Worm (Caenorhabditis elegans) whole organism, L4 larva: ENCODE measurements around the gene mdf-1.
A peak's percentile ranks its signal among the peaks of the same experiment; 100 is the strongest.

Source experiments
- F26F4.8 ChIP-seq: fragments of 200-800 bp; sonication (Bioruptor generic); conservative IDR thresholded peaks from 2 replicates; pipeline ENCODE4 v1.3.6; 2022; ENCODE audit warnings: missing genetic modification characterization, missing compliant biosample characterization
- F49E8.2 ChIP-seq: sonication (generic microtip); optimal IDR thresholded peaks from 2 replicates; lab custom pipeline; 2016; ENCODE audit warnings: missing compliant biosample characterization, mild to moderate bottlenecking, missing genetic modification characterization, borderline replicate concordance
- T20F7.1 ChIP-seq: fragments of 200-800 bp; sonication (Bioruptor generic); optimal IDR thresholded peaks from 2 replicates; lab custom pipeline; 2018; ENCODE audit warnings: mild to moderate bottlenecking, missing genetic modification characterization, missing compliant biosample characterization
- T26A8.4 ChIP-seq: fragments of 200-800 bp; sonication (Bioruptor generic); IDR thresholded peaks from 2 replicates; pipeline ENCODE4 v1.3.6; 2022; ENCODE audit warnings: missing genetic modification characterization, missing compliant biosample characterization
- Y105C5A.15 ChIP-seq: fragments of 200-800 bp; sonication (Bioruptor generic); IDR thresholded peaks from 2 replicates; pipeline ENCODE4 v1.3.6; 2022; ENCODE audit warnings: missing genetic modification characterization, missing compliant biosample characterization
- ZK337.2 ChIP-seq: fragments of 200-800 bp; sonication (Bioruptor generic); IDR thresholded peaks from 2 replicates; pipeline ENCODE4 v1.3.6; 2022; ENCODE audit warnings: missing genetic modification reagents, missing genetic modification characterization, missing compliant biosample characterization
- aha-1 ChIP-seq: fragments of 150-350 bp; peaks from one replicate; lab custom pipeline; 2014; ENCODE audit warnings: missing biosample characterization, missing genetic modification characterization
- ceh-20 ChIP-seq: fragments of 200-800 bp; sonication (Bioruptor generic); IDR thresholded peaks from 2 replicates; pipeline ENCODE4 v1.3.6; 2022; ENCODE audit warnings: missing genetic modification reagents, missing genetic modification characterization, missing compliant biosample characterization
- daf-12 ChIP-seq: fragments of 150-350 bp; optimal IDR thresholded peaks from 2 replicates; lab custom pipeline; 2014; ENCODE audit warnings: missing biosample characterization, missing genetic modification reagents, missing genetic modification characterization
- daf-19 ChIP-seq: fragments of 200-800 bp; sonication (Bioruptor generic); conservative IDR thresholded peaks from 2 replicates; pipeline ENCODE4 v1.3.6; 2022; ENCODE audit warnings: missing genetic modification characterization, missing compliant biosample characterization
- daf-8 ChIP-seq: fragments of 200-800 bp; sonication (Bioruptor generic); IDR thresholded peaks from 2 replicates; pipeline ENCODE4 v1.3.6; 2022; ENCODE audit warnings: missing genetic modification characterization, missing compliant biosample characterization
- dve-1 ChIP-seq: sonication (generic microtip); optimal IDR thresholded peaks from 2 replicates; lab custom pipeline; 2017; ENCODE audit warnings: antibody characterized with exemption, mild to moderate bottlenecking, missing genetic modification characterization, missing compliant biosample characterization; ENCODE audit not compliant: insufficient read depth
- egl-43 ChIP-seq: fragments of 200-800 bp; sonication (Bioruptor generic); IDR thresholded peaks from 2 replicates; pipeline ENCODE4 v1.3.6; 2022; ENCODE audit warnings: missing genetic modification reagents, missing genetic modification characterization, missing compliant biosample characterization
- fos-1 ChIP-seq: fragments of 150-350 bp; optimal IDR thresholded peaks from 2 replicates; lab custom pipeline; 2014; ENCODE audit warnings: missing biosample characterization, missing genetic modification characterization
- gei-8 ChIP-seq: fragments of 200-800 bp; sonication (Bioruptor generic); optimal IDR thresholded peaks from 2 replicates; lab custom pipeline; 2018; ENCODE audit warnings: mild to moderate bottlenecking, missing genetic modification characterization, missing compliant biosample characterization
- hlh-11 ChIP-seq: fragments of 200-800 bp; sonication (Bioruptor generic); optimal IDR thresholded peaks from 2 replicates; lab custom pipeline; 2018; ENCODE audit warnings: mild to moderate bottlenecking, missing genetic modification characterization, missing compliant biosample characterization
- hlh-30 ChIP-seq: sonication (generic microtip); optimal IDR thresholded peaks from 2 replicates; lab custom pipeline; 2017; ENCODE audit warnings: antibody characterized with exemption, mild to moderate bottlenecking, missing genetic modification characterization, missing compliant biosample characterization; ENCODE audit not compliant: insufficient read depth
- hmg-1.1 ChIP-seq: fragments of 200-800 bp; sonication (Bioruptor generic); IDR thresholded peaks from 2 replicates; pipeline ENCODE4 v1.3.6; 2022; ENCODE audit warnings: missing genetic modification reagents, missing genetic modification characterization, missing compliant biosample characterization
- lir-3 ChIP-seq: sonication (generic microtip); optimal IDR thresholded peaks from 2 replicates; lab custom pipeline; 2016; ENCODE audit warnings: mild to moderate bottlenecking, missing genetic modification characterization, missing compliant biosample characterization
- lsy-2 ChIP-seq, 2 experiments: fragments of 150-350 bp in 1 of 2; sonication (generic microtip) in 1 of 2; optimal IDR thresholded peaks; 2 replicates each; lab custom pipeline; 2014 to 2017; ENCODE audit warnings: missing biosample characterization in 2 of 2, missing genetic modification characterization in 2 of 2
- madf-9 ChIP-seq: fragments of 200-800 bp; sonication (Bioruptor generic); conservative IDR thresholded peaks from 2 replicates; pipeline ENCODE4 v1.3.6; 2022; ENCODE audit warnings: missing genetic modification reagents, missing genetic modification characterization, missing compliant biosample characterization
- mdl-1 ChIP-seq, 2 experiments: fragments of 150-350 bp in 1 of 2; sonication (generic microtip) in 1 of 2; optimal IDR thresholded peaks; 2 replicates each; lab custom pipeline; 2014 to 2017; ENCODE audit warnings: missing biosample characterization in 2 of 2, missing genetic modification characterization in 2 of 2
- mep-1 ChIP-seq: fragments of 150-350 bp; sonication (generic microtip); optimal IDR thresholded peaks from 3 replicates; lab custom pipeline; 2014; ENCODE audit warnings: missing biosample characterization, missing genetic modification characterization
- mes-2 ChIP-seq: sonication (generic microtip); optimal IDR thresholded peaks from 2 replicates; lab custom pipeline; 2016; ENCODE audit warnings: missing genotype, mild to moderate bottlenecking, missing genetic modification characterization, missing compliant biosample characterization; ENCODE audit not compliant: poor library complexity, severe bottlenecking
- mxl-3 ChIP-seq: fragments of 200-800 bp; sonication (Bioruptor generic); optimal IDR thresholded peaks from 2 replicates; lab custom pipeline; 2018; ENCODE audit warnings: mild to moderate bottlenecking, missing genetic modification characterization, missing compliant biosample characterization
- nhr-102 ChIP-seq: sonication (generic microtip); optimal IDR thresholded peaks from 2 replicates; lab custom pipeline; 2016; ENCODE audit warnings: mild to moderate bottlenecking, missing genetic modification characterization, moderate library complexity, missing compliant biosample characterization
- nhr-111 ChIP-seq: fragments of 200-800 bp; sonication (Bioruptor generic); optimal IDR thresholded peaks from 2 replicates; lab custom pipeline; 2018; ENCODE audit warnings: mild to moderate bottlenecking, missing genetic modification characterization, missing compliant biosample characterization
- nhr-237 ChIP-seq: sonication (generic microtip); optimal IDR thresholded peaks from 2 replicates; lab custom pipeline; 2017; ENCODE audit warnings: missing biosample characterization, missing genetic modification characterization
- nhr-25 ChIP-seq: sonication (generic microtip); optimal IDR thresholded peaks from 2 replicates; lab custom pipeline; 2017; ENCODE audit warnings: missing genetic modification characterization, mild to moderate bottlenecking, missing compliant biosample characterization, antibody characterized with exemption, moderate library complexity, borderline replicate concordance; ENCODE audit not compliant: insufficient read depth
- nhr-41 ChIP-seq: fragments of 200-800 bp; sonication (Bioruptor generic); IDR thresholded peaks from 2 replicates; pipeline ENCODE4 v1.3.6; 2022; ENCODE audit warnings: missing genetic modification reagents, missing genetic modification characterization, missing compliant biosample characterization
- nhr-42 ChIP-seq: fragments of 200-800 bp; sonication (Bioruptor generic); IDR thresholded peaks from 2 replicates; pipeline ENCODE4 v1.3.6; 2022; ENCODE audit warnings: missing genetic modification characterization, missing compliant biosample characterization
- nhr-48 ChIP-seq: sonication (generic microtip); optimal IDR thresholded peaks from 2 replicates; lab custom pipeline; 2016; ENCODE audit warnings: mild to moderate bottlenecking, missing genetic modification characterization, missing compliant biosample characterization
- nhr-77 ChIP-seq: fragments of 150-350 bp; optimal IDR thresholded peaks from 2 replicates; lab custom pipeline; 2014; ENCODE audit warnings: missing biosample characterization, missing genetic modification characterization
- pha-4 ChIP-seq, 2 experiments: fragments of 150-350 bp in 1 of 2; fragments of 200-800 bp in 1 of 2; sonication (Bioruptor generic) in 1 of 2; IDR thresholded peaks in 1 of 2; optimal IDR thresholded peaks in 1 of 2; 2 replicates each; pipeline versions ENCODE4 v1.3.6 to Lab custom; 2014 to 2022; ENCODE audit warnings: missing genetic modification characterization in 2 of 2, missing genetic modification reagents in 2 of 2, missing biosample characterization in 1 of 2, missing compliant biosample characterization in 1 of 2
- pqm-1 ChIP-seq: sonication (generic microtip); optimal IDR thresholded peaks from 2 replicates; lab custom pipeline; 2017; ENCODE audit warnings: missing biosample characterization, missing genetic modification characterization
- sdz-12 ChIP-seq: fragments of 200-800 bp; sonication (Bioruptor generic); optimal IDR thresholded peaks from 2 replicates; lab custom pipeline; 2018; ENCODE audit warnings: mild to moderate bottlenecking, missing genetic modification characterization, missing compliant biosample characterization
- unc-130 ChIP-seq: sonication (generic microtip); optimal IDR thresholded peaks from 2 replicates; lab custom pipeline; 2016; ENCODE audit warnings: missing genetic modification reagents, missing genetic modification characterization, missing compliant biosample characterization
- unc-62 ChIP-seq, 3 experiments: fragments of 150-350 bp in 1 of 3; sonication (generic microtip); optimal IDR thresholded peaks in 2 of 3; peaks in 1 of 3; 1 replicate in 1 of 3; 2 replicates in 2 of 3; lab custom pipeline; 2014 to 2017; ENCODE audit warnings: missing biosample characterization in 3 of 3, missing genetic modification characterization in 3 of 3, missing genetic modification reagents in 3 of 3, missing genotype in 1 of 3
- zag-1 ChIP-seq: fragments of 150-350 bp; optimal IDR thresholded peaks from 2 replicates; lab custom pipeline; 2014; ENCODE audit warnings: missing biosample characterization, missing genetic modification characterization
- zfp-3 ChIP-seq: fragments of 200-800 bp; sonication (Bioruptor generic); conservative IDR thresholded peaks from 2 replicates; pipeline ENCODE4 v1.3.6; 2022; ENCODE audit warnings: missing genetic modification reagents, missing genetic modification characterization, missing compliant biosample characterization
- zip-11 ChIP-seq: fragments of 200-800 bp; sonication (Bioruptor generic); IDR thresholded peaks from 2 replicates; pipeline ENCODE4 v1.3.6; 2022; ENCODE audit warnings: missing genetic modification characterization, missing compliant biosample characterization
- zip-2 ChIP-seq: fragments of 150-350 bp; optimal IDR thresholded peaks from 2 replicates; lab custom pipeline; 2014; ENCODE audit warnings: missing biosample characterization, missing genetic modification characterization

The mdf-1 gene

DNA sequence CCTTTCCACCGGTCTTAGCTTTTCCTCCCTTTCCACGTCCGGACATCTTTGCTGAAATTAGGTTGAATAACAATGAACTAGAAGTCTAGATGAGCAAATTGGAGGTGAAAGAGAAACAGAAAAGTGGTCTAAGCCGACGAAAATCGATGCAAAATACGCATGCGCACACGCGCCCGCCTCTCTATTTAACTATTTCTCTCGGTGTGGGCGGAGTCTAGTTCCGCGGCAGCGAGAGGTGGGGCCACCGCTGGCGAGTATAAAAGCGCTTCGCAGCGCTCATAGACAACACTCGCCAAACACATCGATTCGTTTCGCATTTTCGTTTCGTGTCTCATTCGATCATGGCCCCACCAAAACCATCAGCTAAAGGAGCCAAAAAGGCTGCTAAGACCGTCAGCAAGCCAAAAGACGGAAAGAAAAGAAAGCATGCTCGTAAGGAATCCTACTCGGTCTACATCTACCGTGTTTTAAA is 1.2 kb upstream of the mdf-1 start, which contains the start of the genes his-35 and his-41 (continued):
- no peak for TF ChIP-seq daf-12 (tag; lab: Kevin White, UChicago)
- TF ChIP-seq nhr-111 (GFP tag; lab: Kevin White, UChicago), result no peak
- TF ChIP-seq nhr-237, result no peak
- no peak for TF ChIP-seq gei-8 (GFP tag; lab: Kevin White, UChicago)
- TF ChIP-seq daf-8, result no peak
- no peak for TF ChIP-seq F26F4.8 (GFP tag; lab: Robert Waterston, UW)
- TF ChIP-seq egl-43 (GFP tag; lab: Robert Waterston, UW), result peak; percentile 57; the same call in 1 of the 2 replicates
- no peak; the same call in 1 of the 2 replicates for TF ChIP-seq pha-4 (GFP tag; IDR thresholded peaks at IDR 0.05; lab: Robert Waterston, UW)
- TF ChIP-seq pha-4 (tag; optimal IDR thresholded peaks at IDR 0.05; lab: Kevin White, UChicago), result no peak
- no peak for TF ChIP-seq ceh-20 (GFP tag; lab: Robert Waterston, UW)
- TF ChIP-seq zip-11 (GFP tag; lab: Robert Waterston, UW), result no peak
- TF ChIP-seq nhr-41, result no peak
- TF ChIP-seq dve-1 (tag; lab: Kevin White, UChicago), result no peak
- TF ChIP-seq zfp-3 (GFP tag; lab: Robert Waterston, UW), result no peak
- no peak for TF ChIP-seq madf-9 (GFP tag; lab: Robert Waterston, UW)
- TF ChIP-seq ZK337.2 (GFP tag; lab: Robert Waterston, UW), result no peak
- TF ChIP-seq unc-130, result no peak
- TF ChIP-seq lir-3 (tag; lab: Kevin White, UChicago), result no peak
- peak in 1 of 2 experiments; percentile 11 for TF ChIP-seq mdl-1 (tag; optimal IDR thresholded peaks at IDR 0.05; lab: Kevin White, UChicago)
- TF ChIP-seq nhr-48 (tag; lab: Kevin White, UChicago), result peak; percentile 20
- TF ChIP-seq nhr-42, result 0 out of 2 replicates have a peak, but pooled peaks have one; percentile 27
- TF ChIP-seq hlh-30 (tag; lab: Kevin White, UChicago), result peak; percentile 4
- no peak for TF ChIP-seq Y105C5A.15 (GFP tag; lab: Robert Waterston, UW)
- TF ChIP-seq fos-1 (tag; lab: Kevin White, UChicago), result no peak
- TF ChIP-seq zip-2 (tag; lab: Kevin White, UChicago), result no peak
- peak; percentile 96 for TF ChIP-seq aha-1 (tag; lab: Kevin White, UChicago)
- TF ChIP-seq nhr-25 (tag; lab: Kevin White, UChicago), result no peak
- TF ChIP-seq nhr-102 (tag; lab: Kevin White, UChicago), result peak; percentile 44
- peak in 1 of 2 experiments; percentile 81 for TF ChIP-seq unc-62 (GFP tag; optimal IDR thresholded peaks at IDR 0.05 in 1 of 2; lab: Kevin White, UChicago)
- TF ChIP-seq unc-62 (tag; optimal IDR thresholded peaks at IDR 0.05; lab: Kevin White, UChicago), result no peak
- no peak for TF ChIP-seq T20F7.1
- TF ChIP-seq T26A8.4 (GFP tag; lab: Robert Waterston, UW), result no peak; the same call in 1 of the 2 replicates
- 0 out of 2 replicates have a peak, but pooled peaks have one; percentile 24 for TF ChIP-seq hmg-1.1 (GFP tag; lab: Robert Waterston, UW)
- TF ChIP-seq pqm-1 (tag; lab: Kevin White, UChicago), result no peak
- TF ChIP-seq hlh-11 (tag; lab: Kevin White, UChicago), result peak; percentile 59
- TF ChIP-seq zag-1, result no peak
- peak; percentile 10 for TF ChIP-seq mxl-3 (GFP tag; lab: Kevin White, UChicago)
- no peak for TF ChIP-seq sdz-12 (GFP tag; lab: Kevin White, UChicago)
- no peak for TF ChIP-seq daf-19 (GFP tag; lab: Robert Waterston, UW)
- TF ChIP-seq mep-1 (tag; lab: Kevin White, UChicago), result peak; percentile 2
- no peak for TF ChIP-seq nhr-77
- TF ChIP-seq F49E8.2, result no peak
- peak; percentile 42 for TF ChIP-seq mes-2 (tag; lab: Kevin White, UChicago)
- TF ChIP-seq lsy-2 (tag; optimal IDR thresholded peaks at IDR 0.05; lab: Kevin White, UChicago), result peak in 1 of 2 experiments; percentile 46
